Fruit fly (Drosophila melanogaster): ENCODE results near the gene CG4789.

DNA sequence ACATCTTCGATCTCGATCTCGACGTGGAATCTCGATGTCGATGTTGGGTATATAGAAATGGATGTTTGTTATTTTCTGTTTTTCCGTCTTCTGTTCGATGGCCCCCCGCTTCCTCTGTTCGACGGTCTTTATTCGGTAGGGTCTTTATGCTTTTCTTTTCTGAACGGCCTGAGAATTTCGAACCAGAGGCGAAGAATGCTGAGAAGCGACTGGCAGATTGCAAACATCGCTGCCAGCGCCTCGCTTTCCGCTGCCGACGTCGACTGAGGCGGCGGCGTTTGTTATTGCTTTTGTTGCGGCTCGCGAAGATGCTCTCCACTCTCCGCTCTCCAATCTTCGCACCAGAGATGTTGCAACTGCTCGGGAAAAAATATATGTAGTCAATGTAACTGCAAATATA is 34.6 kb downstream of the CG4789 start, which contains the start of the genes CG13004 and CG46306:
- TF ChIP-seq ovo (GFP tag; optimal IDR thresholded peaks at IDR 0.05) (no peak), kay (GFP tag; ENCODE audit: borderline replicate concordance) (no peak), bab1 (GFP tag; optimal IDR thresholded peaks at IDR 0.05) (no peak), CG14711 (tag; optimal IDR thresholded peaks at IDR 0.05) (no peak), Clk (GFP tag; optimal IDR thresholded peaks at IDR 0.05) (no peak), CG7045 (GFP tag; optimal IDR thresholded peaks at IDR 0.05) (no peak), CG11617 (GFP tag; optimal IDR thresholded peaks at IDR 0.05) (no peak), CG12768 (GFP tag; optimal IDR thresholded peaks at IDR 0.05) (no peak)

Data from whole organism, adult.